Fruit fly (Drosophila melanogaster) whole organism, embryonic: ENCODE results near the gene Tao.
A peak's percentile ranks its signal among the peaks of the same experiment; 100 is the strongest.

ENCODE experiments used
- Aef1 ChIP-seq: fragments of 200-800 bp; sonication (Bioruptor generic); IDR thresholded peaks from 3 replicates; pipeline ENCODE4 v1.3.6; 2022; ENCODE audit warnings: missing biosample characterization, missing genetic modification characterization
- Awh ChIP-seq: fragments of 200-800 bp; sonication (Bioruptor generic); IDR thresholded peaks from 2 replicates; pipeline ENCODE4, ENCODE4 v1.3.6; 2022; ENCODE audit warnings: missing biosample characterization, missing genetic modification characterization
- B-H1 ChIP-seq: fragments of 200-800 bp; sonication (Bioruptor generic); IDR thresholded peaks from 3 replicates; pipeline ENCODE4 v1.3.6; 2022; ENCODE audit warnings: missing biosample characterization, missing genetic modification characterization
- Bgb ChIP-seq: fragments of 200-800 bp; sonication (Bioruptor generic); IDR thresholded peaks from 2 replicates; pipeline ENCODE4 v1.3.6; 2022; ENCODE audit warnings: missing biosample characterization, missing genetic modification characterization; ENCODE audit not compliant: partially characterized antibody
- CG10321 ChIP-seq: fragments of 200-800 bp; sonication (Bioruptor generic); IDR thresholded peaks from 2 replicates; pipeline ENCODE4 v1.3.6; 2022; ENCODE audit warnings: missing biosample characterization, missing genetic modification characterization
- CG10654 ChIP-seq: fragments of 200-800 bp; sonication (Bioruptor generic); optimal IDR thresholded peaks from 2 replicates; lab custom pipeline; 2016; ENCODE audit warnings: missing biosample characterization, missing genetic modification characterization
- CG12071 ChIP-seq: fragments of 200-800 bp; sonication (Bioruptor generic); optimal IDR thresholded peaks from 3 replicates; lab custom pipeline; 2018; ENCODE audit warnings: missing biosample characterization, mild to moderate bottlenecking, missing genetic modification characterization
- CG1603 ChIP-seq: fragments of 200-800 bp; sonication (Bioruptor generic); optimal IDR thresholded peaks from 2 replicates; lab custom pipeline; 2019; ENCODE audit warnings: missing biosample characterization, mild to moderate bottlenecking, missing genetic modification characterization, moderate library complexity
- CG16779 ChIP-seq: fragments of 200-800 bp; sonication (Bioruptor generic); IDR thresholded peaks from 2 replicates; pipeline ENCODE4 v1.3.6; 2022; ENCODE audit warnings: missing biosample characterization, missing genetic modification characterization
- CG2129 ChIP-seq: fragments of 200-800 bp; sonication (Bioruptor generic); IDR thresholded peaks from 2 replicates; pipeline ENCODE4 v1.3.6; 2022; ENCODE audit warnings: missing biosample characterization, missing genetic modification characterization; ENCODE audit not compliant: partially characterized antibody
- CG2678 ChIP-seq: fragments of 200-800 bp; sonication (Bioruptor generic); optimal IDR thresholded peaks from 3 replicates; lab custom pipeline; 2019; ENCODE audit warnings: missing biosample characterization, mild to moderate bottlenecking, missing genetic modification characterization, moderate library complexity
- CG2875 ChIP-seq: fragments of 200-800 bp; sonication (Bioruptor generic); optimal IDR thresholded peaks from 2 replicates; lab custom pipeline; 2017; ENCODE audit warnings: missing biosample characterization, mild to moderate bottlenecking, missing genetic modification characterization, missing genetic modification reagents
- CG33557 ChIP-seq: fragments of 200-800 bp; sonication (Bioruptor generic); optimal IDR thresholded peaks from 2 replicates; lab custom pipeline; 2019; ENCODE audit warnings: missing biosample characterization, mild to moderate bottlenecking, missing genetic modification characterization, moderate library complexity
- CG34422 ChIP-seq: fragments of 200-800 bp; sonication (Bioruptor generic); IDR thresholded peaks from 3 replicates; pipeline ENCODE4 v1.3.6; 2022; ENCODE audit warnings: missing biosample characterization, missing genetic modification characterization
- CG6683 ChIP-seq: fragments of 200-800 bp; sonication (Bioruptor generic); optimal IDR thresholded peaks from 2 replicates; lab custom pipeline; 2017; ENCODE audit warnings: missing biosample characterization, mild to moderate bottlenecking, missing genetic modification characterization, missing genetic modification reagents
- CG6765 ChIP-seq: fragments of 200-800 bp; sonication (Bioruptor generic); optimal IDR thresholded peaks from 3 replicates; lab custom pipeline; 2017; ENCODE audit warnings: missing biosample characterization, mild to moderate bottlenecking, missing genetic modification characterization
- CG7556 ChIP-seq: fragments of 200-800 bp; sonication (Bioruptor generic); optimal IDR thresholded peaks from 2 replicates; lab custom pipeline; 2017; ENCODE audit warnings: missing biosample characterization, mild to moderate bottlenecking, missing genetic modification characterization
- CG8290 ChIP-seq, 3 experiments: fragments of 200-800 bp; sonication (Bioruptor generic); optimal IDR thresholded peaks; 2 replicates each; lab custom pipeline; 2016 to 2019; ENCODE audit warnings: missing biosample characterization in 3 of 3, missing genetic modification characterization in 3 of 3, mild to moderate bottlenecking in 2 of 3, moderate library complexity in 1 of 3
- CG9215 ChIP-seq: fragments of 200-800 bp; sonication (Bioruptor generic); IDR thresholded peaks from 2 replicates; pipeline ENCODE4 v1.3.6; 2022; ENCODE audit warnings: missing biosample characterization, missing genetic modification characterization
- CG9817 ChIP-seq: fragments of 200-800 bp; sonication (Bioruptor generic); optimal IDR thresholded peaks from 2 replicates; lab custom pipeline; 2018; ENCODE audit warnings: missing biosample characterization, mild to moderate bottlenecking, missing genetic modification characterization, moderate library complexity
- Chrac-16 ChIP-seq: fragments of 200-800 bp; sonication (Bioruptor generic); optimal IDR thresholded peaks from 3 replicates; lab custom pipeline; 2016; ENCODE audit warnings: missing biosample characterization, missing genetic modification characterization
- CkIIα-i1 ChIP-seq: fragments of 200-800 bp; sonication (Bioruptor generic); IDR thresholded peaks from 2 replicates; pipeline ENCODE4 v1.3.6; 2022; ENCODE audit warnings: missing biosample characterization, missing genetic modification characterization
- CoRest ChIP-seq: fragments of 200-800 bp; sonication (Bioruptor generic); optimal IDR thresholded peaks from 3 replicates; lab custom pipeline; 2018; ENCODE audit warnings: missing biosample characterization, mild to moderate bottlenecking, missing genetic modification characterization, moderate library complexity
- Dad ChIP-seq: fragments of 200-800 bp; sonication (Bioruptor generic); optimal IDR thresholded peaks from 3 replicates; lab custom pipeline; 2016; ENCODE audit warnings: missing biosample characterization, missing genetic modification characterization
- ERR ChIP-seq: fragments of 200-800 bp; sonication (Bioruptor generic); optimal IDR thresholded peaks from 2 replicates; lab custom pipeline; 2016; ENCODE audit warnings: missing biosample characterization, missing genetic modification characterization
- H2.0 ChIP-seq: fragments of 200-800 bp; sonication (Bioruptor generic); IDR thresholded peaks from 2 replicates; pipeline ENCODE4 v1.3.6; 2022; ENCODE audit warnings: missing biosample characterization, missing genetic modification characterization
- Hmx ChIP-seq: fragments of 200-800 bp; sonication (Bioruptor generic); optimal IDR thresholded peaks from 2 replicates; lab custom pipeline; 2016; ENCODE audit warnings: missing biosample characterization, missing genetic modification characterization
- Kr ChIP-seq: fragments of 200-800 bp; sonication (Bioruptor generic); optimal IDR thresholded peaks from 2 replicates; lab custom pipeline; 2017; ENCODE audit warnings: missing biosample characterization, mild to moderate bottlenecking, missing genetic modification characterization
- MBD-R2 ChIP-seq: fragments of 200-800 bp; sonication (Bioruptor generic); IDR thresholded peaks from 2 replicates; pipeline ENCODE4 v1.3.6; 2022; ENCODE audit warnings: missing biosample characterization, missing genetic modification characterization
- Mes4 ChIP-seq: fragments of 200-800 bp; sonication (Bioruptor generic); optimal IDR thresholded peaks from 2 replicates; lab custom pipeline; 2016; ENCODE audit warnings: missing biosample characterization, missing genetic modification characterization
- NFAT ChIP-seq: fragments of 200-800 bp; sonication (Bioruptor generic); IDR thresholded peaks from 2 replicates; pipeline ENCODE4 v1.3.6; 2022; ENCODE audit warnings: missing biosample characterization, missing genetic modification characterization
- Opbp ChIP-seq: fragments of 200-800 bp; sonication (Bioruptor generic); IDR thresholded peaks from 3 replicates; pipeline ENCODE4 v1.3.6; 2022; ENCODE audit warnings: missing biosample characterization, missing genetic modification characterization; ENCODE audit not compliant: partially characterized antibody
- Taf1 ChIP-seq: fragments of 200-800 bp; sonication (Bioruptor generic); IDR thresholded peaks from 2 replicates; pipeline ENCODE4 v1.3.6; 2022; ENCODE audit warnings: missing biosample characterization, missing genetic modification characterization
- Xbp1 ChIP-seq: fragments of 200-800 bp; sonication (Bioruptor generic); optimal IDR thresholded peaks from 3 replicates; lab custom pipeline; 2016; ENCODE audit warnings: missing biosample characterization, mild to moderate bottlenecking, missing genetic modification characterization
- al ChIP-seq: fragments of 200-800 bp; sonication (Bioruptor generic); IDR thresholded peaks from 2 replicates; pipeline ENCODE4 v1.3.6; 2022; ENCODE audit warnings: missing biosample characterization, missing genetic modification characterization
- ato ChIP-seq: fragments of 200-800 bp; sonication (Bioruptor generic); IDR thresholded peaks from 2 replicates; pipeline ENCODE4 v1.3.6; 2022; ENCODE audit warnings: missing biosample characterization, missing genetic modification characterization; ENCODE audit not compliant: partially characterized antibody
- chn ChIP-seq: fragments of 200-800 bp; sonication (Bioruptor generic); optimal IDR thresholded peaks from 2 replicates; lab custom pipeline; 2016; ENCODE audit warnings: missing biosample characterization, missing genetic modification characterization
- da ChIP-seq: fragments of 200-800 bp; sonication (Bioruptor generic); optimal IDR thresholded peaks from 2 replicates; lab custom pipeline; 2016; ENCODE audit warnings: missing biosample characterization, missing genetic modification characterization
- emc ChIP-seq: fragments of 200-800 bp; sonication (Bioruptor generic); optimal IDR thresholded peaks from 2 replicates; lab custom pipeline; 2016; ENCODE audit warnings: missing biosample characterization, missing genetic modification characterization
- en ChIP-seq: fragments of 200-800 bp; sonication (Bioruptor generic); optimal IDR thresholded peaks from 2 replicates; lab custom pipeline; 2016; ENCODE audit warnings: missing biosample characterization, missing genetic modification characterization
- hbn ChIP-seq: fragments of 200-800 bp; sonication (Bioruptor generic); IDR thresholded peaks from 2 replicates; pipeline ENCODE4 v1.3.6; 2022; ENCODE audit warnings: missing biosample characterization, missing genetic modification characterization; ENCODE audit not compliant: partially characterized antibody
- her ChIP-seq: fragments of 200-800 bp; sonication (Bioruptor generic); optimal IDR thresholded peaks from 2 replicates; lab custom pipeline; 2016; ENCODE audit warnings: missing biosample characterization, missing genetic modification characterization
- ind ChIP-seq: fragments of 200-800 bp; sonication (Bioruptor generic); optimal IDR thresholded peaks from 3 replicates; lab custom pipeline; 2016; ENCODE audit warnings: missing biosample characterization, missing genetic modification characterization
- insv ChIP-seq, 2 experiments: fragments of 200-800 bp; sonication (Bioruptor generic); optimal IDR thresholded peaks; 3 replicates each; lab custom pipeline; 2016 to 2018; ENCODE audit warnings: missing biosample characterization in 2 of 2, missing genetic modification characterization in 2 of 2
- kay ChIP-seq: fragments of 200-800 bp; sonication (Bioruptor generic); optimal IDR thresholded peaks from 2 replicates; lab custom pipeline; 2016; ENCODE audit warnings: missing biosample characterization, missing genetic modification characterization
- kni ChIP-seq: fragments of 200-800 bp; sonication (Bioruptor generic); optimal IDR thresholded peaks from 3 replicates; lab custom pipeline; 2017; ENCODE audit warnings: mild to moderate bottlenecking, missing biosample characterization, missing genetic modification reagents, missing genetic modification characterization
- org-1 ChIP-seq: fragments of 200-800 bp; sonication (Bioruptor generic); optimal IDR thresholded peaks from 2 replicates; lab custom pipeline; 2017; ENCODE audit warnings: missing biosample characterization, missing genetic modification characterization
- pita ChIP-seq: fragments of 200-800 bp; sonication (Bioruptor generic); optimal IDR thresholded peaks from 2 replicates; lab custom pipeline; 2017; ENCODE audit warnings: missing biosample characterization, mild to moderate bottlenecking, missing genetic modification characterization
- slp2 ChIP-seq: fragments of 200-800 bp; sonication (Bioruptor generic); optimal IDR thresholded peaks from 2 replicates; lab custom pipeline; 2016; ENCODE audit warnings: missing biosample characterization, missing genetic modification characterization
- tup ChIP-seq: fragments of 200-800 bp; sonication (Bioruptor generic); optimal IDR thresholded peaks from 2 replicates; lab custom pipeline; 2016; ENCODE audit warnings: missing biosample characterization, mild to moderate bottlenecking, missing genetic modification characterization, moderate library complexity
- vfl ChIP-seq: fragments of 200-800 bp; sonication (Bioruptor generic); optimal IDR thresholded peaks from 2 replicates; lab custom pipeline; 2016; ENCODE audit warnings: missing biosample characterization, missing genetic modification characterization

The Tao gene

DNA sequence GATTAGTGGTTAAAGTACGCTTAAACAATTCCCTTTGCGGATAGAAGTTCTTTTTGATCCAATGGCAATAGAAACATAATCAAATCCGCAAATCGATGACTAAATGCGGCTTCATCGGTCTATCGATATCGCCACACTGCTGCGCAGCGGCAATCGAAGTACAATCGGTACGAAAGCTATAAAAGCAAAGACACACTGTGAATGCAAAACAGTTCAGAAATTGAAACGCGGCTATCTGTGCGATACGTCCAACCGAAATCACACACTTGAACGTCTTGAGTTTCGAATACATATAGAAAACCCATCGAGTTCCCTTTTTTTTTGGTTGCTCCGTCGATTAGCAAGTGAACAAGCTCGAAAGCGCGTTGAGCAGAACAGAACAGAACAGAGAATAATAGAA is 25.4 kb upstream of the Tao start, which contains the start of gene CG14207 (continued):
- TF ChIP-seq CG12071 (GFP tag; lab: Kevin White, UChicago) (peak; percentile 36), hbn (GFP tag; lab: Robert Waterston, UW) (peak; percentile 57; the same call in 1 of the 2 replicates), CG1603 (peak; percentile 20), Dad (GFP tag; lab: Kevin White, UChicago) (no peak), slp2 (GFP tag; lab: Kevin White, UChicago) (no peak), CG6683 (GFP tag; lab: Kevin White, UChicago) (no peak), ato (GFP tag; lab: Robert Waterston, UW) (peak; percentile 82), CG2875 (GFP tag; lab: Kevin White, UChicago) (no peak), CG16779 (0 out of 2 replicates have a peak, but pooled peaks have one; percentile 40), en (no peak), CG6765 (GFP tag; lab: Kevin White, UChicago) (no peak), emc (GFP tag; lab: Kevin White, UChicago) (no peak), Chrac-16 (GFP tag; lab: Kevin White, UChicago) (no peak), chn (GFP tag; lab: Kevin White, UChicago) (no peak), kni (GFP tag; lab: Kevin White, UChicago) (no peak), Awh (no peak), H2.0 (GFP tag; lab: Robert Waterston, UW) (no peak), B-H1 (GFP tag; lab: Robert Waterston, UW) (no peak), CG9215 (GFP tag; lab: Robert Waterston, UW) (no peak), ind (GFP tag; lab: Kevin White, UChicago) (no peak), al (GFP tag; lab: Robert Waterston, UW) (no peak), CG9817 (tag; lab: Kevin White, UChicago) (no peak), Kr (GFP tag; lab: Kevin White, UChicago) (no peak), Taf1 (GFP tag; lab: Robert Waterston, UW) (no peak), CG33557 (no peak), insv (GFP tag; optimal IDR thresholded peaks at IDR 0.05; lab: Kevin White, UChicago) (no peak), CG7556 (no peak), CG10321 (GFP tag; lab: Robert Waterston, UW) (no peak), MBD-R2 (GFP tag; lab: Robert Waterston, UW) (peak; percentile 21; the same call in 1 of the 2 replicates), CoRest (no peak), Aef1 (GFP tag; lab: Robert Waterston, UW) (no peak), Bgb (GFP tag; lab: Robert Waterston, UW) (peak; percentile 78), kay (GFP tag; lab: Kevin White, UChicago) (no peak), pita (GFP tag; lab: Kevin White, UChicago) (no peak), tup (GFP tag; lab: Kevin White, UChicago) (no peak), her (peak; percentile 49), NFAT (GFP tag; lab: Robert Waterston, UW) (peak; percentile 23; the same call in 1 of the 2 replicates), CG2678 (no peak), ERR (GFP tag; lab: Kevin White, UChicago) (no peak), CG34422 (GFP tag; lab: Robert Waterston, UW) (0 out of 3 replicates have a peak, but pooled peaks have one; percentile 29), da (GFP tag; lab: Kevin White, UChicago) (no peak), CkIIα-i1 (no peak), Xbp1 (no peak), CG8290 (GFP tag; optimal IDR thresholded peaks at IDR 0.05; lab: Kevin White, UChicago) (no peak), CG8290 (tag; optimal IDR thresholded peaks at IDR 0.05; lab: Kevin White, UChicago) (peak in 1 of 2 experiments; percentile 63), vfl (GFP tag; lab: Kevin White, UChicago) (no peak), org-1 (GFP tag; lab: Kevin White, UChicago) (no peak), Opbp (GFP tag; lab: Robert Waterston, UW) (peak; percentile 86), Hmx (GFP tag; lab: Kevin White, UChicago) (no peak), CG10654 (GFP tag; lab: Kevin White, UChicago) (no peak), CG2129 (GFP tag; lab: Robert Waterston, UW) (no peak), Mes4 (no peak)
